Fruit fly (Drosophila melanogaster): ENCODE data around the gene CG34132.

The CG34132 gene

dm6 chr2L:7890654-7891114 lies 5.4 kb downstream of the CG34132 start, which contains the start of gene Spn28Db (continued):
- TF ChIP-seq CG11504 (tag; optimal IDR thresholded peaks at IDR 0.05) (peak; percentile 66), CG6765 (GFP tag; optimal IDR thresholded peaks at IDR 0.05) (no peak), twi (tag; optimal IDR thresholded peaks at IDR 0.05) (no peak), CG10979 (tag; optimal IDR thresholded peaks at IDR 0.05) (no peak), D19A (tag; optimal IDR thresholded peaks at IDR 0.05) (peak; percentile 3), CG10543 (GFP tag; optimal IDR thresholded peaks at IDR 0.05) (no peak), CG7963 (GFP tag; IDR thresholded peaks at IDR 0.05; ENCODE audit: partially characterized antibody) (peak; percentile 56; the same call in 1 of the 3 replicates), pros (GFP tag; optimal IDR thresholded peaks at IDR 0.05) (no peak), schlank (tag; optimal IDR thresholded peaks at IDR 0.05) (no peak), CG11723 (GFP tag; optimal IDR thresholded peaks at IDR 0.05) (no peak), zen (tag; optimal IDR thresholded peaks at IDR 0.05) (peak; percentile 65), salm (tag; optimal IDR thresholded peaks at IDR 0.05) (no peak), esg (GFP tag; conservative IDR thresholded peaks at IDR 0.05) (no peak), Gug (GFP tag; IDR thresholded peaks at IDR 0.05) (no peak), CG10267 (tag; optimal IDR thresholded peaks at IDR 0.05) (peak; percentile 22), gsb-n (tag; optimal IDR thresholded peaks at IDR 0.05) (peak; percentile 1), CG3407 (GFP tag; optimal IDR thresholded peaks at IDR 0.05) (no peak), CG18011 (GFP tag; optimal IDR thresholded peaks at IDR 0.05) (no peak), chif (GFP tag; optimal IDR thresholded peaks at IDR 0.05) (peak in 1 of 2 experiments; percentile 28), CG18599 (GFP tag; optimal IDR thresholded peaks at IDR 0.05) (no peak), CG9215 (GFP tag; IDR thresholded peaks at IDR 0.05) (no peak), odd (GFP tag; optimal IDR thresholded peaks at IDR 0.05) (no peak), Poxn (GFP tag; IDR thresholded peaks at IDR 0.05) (no peak), Dbx (GFP tag; IDR thresholded peaks at IDR 0.05) (no peak), Hey (tag; optimal IDR thresholded peaks at IDR 0.05) (no peak), CG8924 (tag; optimal IDR thresholded peaks at IDR 0.05) (no peak), CG15011 (GFP tag; optimal IDR thresholded peaks at IDR 0.05) (no peak), CG8290 (GFP tag; optimal IDR thresholded peaks at IDR 0.05) (peak; percentile 6), CG8290 (tag; optimal IDR thresholded peaks at IDR 0.05) (no peak), CG8944 (GFP tag; optimal IDR thresholded peaks at IDR 0.05) (no peak), HLH54F (GFP tag; optimal IDR thresholded peaks at IDR 0.05) (peak; percentile 27)

- TF ChIP-seq Drgx (GFP tag; IDR thresholded peaks at IDR 0.05) (peak; percentile 44; the same call in 1 of the 2 replicates), CG1024 (GFP tag; IDR thresholded peaks at IDR 0.05) (no peak)
Measured at dm6 chr2L:7897245-7897644, 11.9 kb downstream of the CG34132 start.

dm6 chr2L:7898581-7898980 lies 13.3 kb downstream of the CG34132 start:
- TF ChIP-seq CG11456 (GFP tag; IDR thresholded peaks at IDR 0.05) (no peak), Optix (GFP tag; IDR thresholded peaks at IDR 0.05) (no peak), bsh (GFP tag; optimal IDR thresholded peaks at IDR 0.05) (peak in 1 of 2 experiments; percentile 72), CG13894 (tag; optimal IDR thresholded peaks at IDR 0.05) (no peak), Drgx (GFP tag; IDR thresholded peaks at IDR 0.05) (peak; percentile 82), nom (GFP tag; optimal IDR thresholded peaks at IDR 0.05) (peak; percentile 56), Ets65A (GFP tag) (peak; percentile 64)

All from whole organism, embryonic.